Worm (Caenorhabditis elegans) whole organism, L4 larva: ENCODE data around the gene fbxb-106.

Experiments
- arid-1 ChIP-seq: fragments of 200-800 bp; sonication (Bioruptor generic); conservative IDR thresholded peaks from 2 replicates; pipeline ENCODE4 v1.3.6; 2022; ENCODE audit warnings: missing genetic modification reagents, missing genetic modification characterization, missing compliant biosample characterization
- hif-1 ChIP-seq, 2 experiments: sonication (generic microtip); optimal IDR thresholded peaks; 2 replicates each; lab custom pipeline; 2016 to 2017; ENCODE audit warnings: missing compliant biosample characterization in 2 of 2, missing genetic modification characterization in 2 of 2, missing genetic modification reagents in 2 of 2, missing genotype in 2 of 2, mild to moderate bottlenecking in 1 of 2
- nhr-102 ChIP-seq: sonication (generic microtip); optimal IDR thresholded peaks from 2 replicates; lab custom pipeline; 2016; ENCODE audit warnings: mild to moderate bottlenecking, missing genetic modification characterization, moderate library complexity, missing compliant biosample characterization
- nhr-237 ChIP-seq: sonication (generic microtip); optimal IDR thresholded peaks from 2 replicates; lab custom pipeline; 2017; ENCODE audit warnings: missing biosample characterization, missing genetic modification characterization
- pqm-1 ChIP-seq: sonication (generic microtip); optimal IDR thresholded peaks from 2 replicates; lab custom pipeline; 2017; ENCODE audit warnings: missing biosample characterization, missing genetic modification characterization
- ztf-11 ChIP-seq: fragments of 150-350 bp; optimal IDR thresholded peaks from 2 replicates; lab custom pipeline; 2014; ENCODE audit warnings: missing biosample characterization, missing genetic modification characterization

DNA sequence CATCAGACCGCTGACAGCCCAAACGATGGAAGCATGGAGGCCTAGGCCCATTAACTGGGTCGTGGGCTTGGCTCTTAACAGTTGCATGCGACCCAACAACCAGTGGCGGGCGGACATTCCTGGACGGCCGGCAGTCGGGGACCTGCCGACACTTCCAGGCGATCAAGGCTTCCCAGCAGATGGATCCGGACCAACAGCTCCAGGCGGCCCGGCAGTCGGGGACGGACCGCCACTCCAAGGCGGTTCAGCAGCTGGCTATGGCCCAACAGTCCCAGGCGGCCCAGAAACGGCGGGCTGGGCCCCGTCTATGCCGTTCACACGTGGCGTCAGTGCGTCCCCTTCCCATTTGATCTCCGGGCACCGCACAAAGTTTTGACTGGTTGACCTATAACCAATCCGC lies 20.8 kb upstream of the fbxb-106 start:
- no peak for TF ChIP-seq nhr-102 (tag; lab: Kevin White, UChicago)
- TF ChIP-seq nhr-237 (tag; lab: Kevin White, UChicago) = no peak
- no peak for TF ChIP-seq pqm-1 (tag; lab: Kevin White, UChicago)
- no peak for TF ChIP-seq ztf-11
- TF ChIP-seq hif-1 (tag; optimal IDR thresholded peaks at IDR 0.05; lab: Kevin White, UChicago) = no peak
- TF ChIP-seq arid-1 = no peak
